Worm (Caenorhabditis elegans) whole organism, mixed stage, embryonic: ENCODE results near the gene R12B2.2.

Source experiments
- blmp-1 ChIP-seq: fragments of 150-350 bp; optimal IDR thresholded peaks from 2 replicates; lab custom pipeline; 2014; ENCODE audit warnings: missing biosample characterization, missing genetic modification characterization
- ces-1 ChIP-seq: fragments of 150-350 bp; optimal IDR thresholded peaks from 2 replicates; lab custom pipeline; 2014; ENCODE audit warnings: missing biosample characterization, missing genetic modification reagents, missing genetic modification characterization
- elt-1 ChIP-seq: sonication (generic microtip); optimal IDR thresholded peaks from 2 replicates; lab custom pipeline; 2017; ENCODE audit warnings: missing genetic modification characterization, mild to moderate bottlenecking, missing compliant biosample characterization, antibody characterized with exemption, moderate library complexity, borderline replicate concordance; ENCODE audit not compliant: insufficient read depth
- elt-3 ChIP-seq: fragments of 150-350 bp; optimal IDR thresholded peaks from 2 replicates; lab custom pipeline; 2014; ENCODE audit warnings: missing biosample characterization, missing genetic modification characterization
- lin-13 ChIP-seq: fragments of 150-350 bp; optimal IDR thresholded peaks from 2 replicates; lab custom pipeline; 2014; ENCODE audit warnings: missing biosample characterization, missing genetic modification characterization
- mab-5 ChIP-seq: fragments of 150-350 bp; optimal IDR thresholded peaks from 2 replicates; lab custom pipeline; 2014; ENCODE audit warnings: missing biosample characterization, missing genetic modification characterization
- mep-1 ChIP-seq: fragments of 150-350 bp; optimal IDR thresholded peaks from 2 replicates; lab custom pipeline; 2017; ENCODE audit warnings: missing biosample characterization, missing genetic modification reagents, missing genetic modification characterization, inconsistent platforms
- nhr-12 ChIP-seq: fragments of 150-350 bp; optimal IDR thresholded peaks from 2 replicates; lab custom pipeline; 2014; ENCODE audit warnings: missing biosample characterization, missing genetic modification characterization
- unc-62 ChIP-seq: fragments of 150-350 bp; optimal IDR thresholded peaks from 2 replicates; lab custom pipeline; 2014; ENCODE audit warnings: missing biosample characterization, missing genetic modification reagents, missing genetic modification characterization
- ztf-11 ChIP-seq: fragments of 150-350 bp; optimal IDR thresholded peaks from 2 replicates; lab custom pipeline; 2014; ENCODE audit warnings: missing biosample characterization, missing genetic modification characterization

ce11 chrIII:5761886-5762285, 44.9 kb upstream of the R12B2.2 start:
- TF ChIP-seq blmp-1 (no peak), elt-3 (no peak), ztf-11 (tag; lab: Kevin White, UChicago) (no peak), unc-62 (GFP tag; lab: Kevin White, UChicago) (no peak), mep-1 (tag; lab: Kevin White, UChicago) (no peak), mab-5 (no peak), nhr-12 (tag; lab: Kevin White, UChicago) (no peak), ces-1 (no peak), lin-13 (tag; lab: Kevin White, UChicago) (no peak), elt-1 (no peak)
